Fruit fly (Drosophila melanogaster): ENCODE measurements around the gene bel.

Gene bel

DNA sequence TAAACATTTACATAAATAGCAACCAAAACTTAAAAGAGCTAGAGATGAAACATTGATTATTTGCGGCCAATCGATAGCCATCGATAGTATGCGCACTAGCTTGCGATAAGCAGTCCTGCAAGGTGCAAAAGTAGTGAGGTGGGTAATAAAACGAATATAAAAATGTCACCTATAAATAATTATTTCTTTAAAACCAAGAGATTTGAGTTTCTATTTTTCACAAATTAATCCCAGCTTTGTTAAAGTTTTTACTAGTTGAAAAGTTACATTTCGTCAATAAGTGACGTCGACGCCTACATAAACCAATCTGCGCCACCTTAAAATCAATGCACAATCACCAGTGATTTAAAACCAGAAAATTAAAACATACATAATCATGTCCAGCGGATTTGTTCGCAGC, 9.8 kb downstream of the bel start, which contains the start of the genes Mkk4 and SLIRP2 (continued):
- TF ChIP-seq CG2202 (tag; optimal IDR thresholded peaks at IDR 0.05) (peak; percentile 98), CG5953 (GFP tag; IDR thresholded peaks at IDR 0.05) (peak; percentile 98), CG13123 (GFP tag; optimal IDR thresholded peaks at IDR 0.05) (peak; percentile 98), inv (GFP tag; IDR thresholded peaks at IDR 0.05; ENCODE audit: partially characterized antibody) (peak; percentile 80), gem (tag; optimal IDR thresholded peaks at IDR 0.05) (peak; percentile 100), onecut (GFP tag; IDR thresholded peaks at IDR 0.05) (peak; percentile 97), BtbVII (GFP tag; optimal IDR thresholded peaks at IDR 0.05) (peak; percentile 98), CG1792 (GFP tag; optimal IDR thresholded peaks at IDR 0.05) (peak; percentile 97), lab (GFP tag; optimal IDR thresholded peaks at IDR 0.05) (peak; percentile 99), CG4707 (GFP tag; optimal IDR thresholded peaks at IDR 0.05) (peak; percentile 93), Dad (GFP tag; optimal IDR thresholded peaks at IDR 0.05) (peak; percentile 99), crp (GFP tag; optimal IDR thresholded peaks at IDR 0.05) (peak in 1 of 2 experiments; percentile 75), dmrt11E (tag; optimal IDR thresholded peaks at IDR 0.05) (peak; percentile 99), Med (GFP tag) (peak; percentile 100), Ptx1 (GFP tag; IDR thresholded peaks at IDR 0.05) (peak; percentile 99), jing (GFP tag; optimal IDR thresholded peaks at IDR 0.05) (peak; percentile 98), psq (GFP tag; optimal IDR thresholded peaks at IDR 0.05) (peak; percentile 96), CG4424 (GFP tag; optimal IDR thresholded peaks at IDR 0.05) (peak; percentile 99), eyg (GFP tag; optimal IDR thresholded peaks at IDR 0.05) (peak; percentile 98), sisA (GFP tag; IDR thresholded peaks at IDR 0.05) (peak; percentile 99), CG9797 (GFP tag; optimal IDR thresholded peaks at IDR 0.05) (peak; percentile 64), dimm (GFP tag; IDR thresholded peaks at IDR 0.05) (peak; percentile 97), CG10543 (GFP tag; optimal IDR thresholded peaks at IDR 0.05) (peak; percentile 98), Dp (GFP tag; optimal IDR thresholded peaks at IDR 0.05) (peak; percentile 48), CG18011 (GFP tag; optimal IDR thresholded peaks at IDR 0.05) (peak; percentile 92), gce (GFP tag; IDR thresholded peaks at IDR 0.05) (peak; percentile 98), Jarid2 (GFP tag; optimal IDR thresholded peaks at IDR 0.05) (peak; percentile 91), Hsf (GFP tag; optimal IDR thresholded peaks at IDR 0.05) (peak; percentile 100), sim (GFP tag; IDR thresholded peaks at IDR 0.05) (peak; percentile 98), scrt (GFP tag; optimal IDR thresholded peaks at IDR 0.05) (peak; percentile 95), BEAF-32 (GFP tag; optimal IDR thresholded peaks at IDR 0.05) (peak; percentile 95), CG2889 (GFP tag; IDR thresholded peaks at IDR 0.05) (peak; percentile 98), en (GFP tag; optimal IDR thresholded peaks at IDR 0.05) (peak; percentile 97), Chrac-16 (GFP tag; optimal IDR thresholded peaks at IDR 0.05) (peak; percentile 99), H15 (GFP tag; IDR thresholded peaks at IDR 0.05) (peak; percentile 99), ac (GFP tag; optimal IDR thresholded peaks at IDR 0.05) (peak; percentile 96), fd102C (GFP tag; optimal IDR thresholded peaks at IDR 0.05) (peak; percentile 95), CG12155 (GFP tag; optimal IDR thresholded peaks at IDR 0.05) (peak; percentile 98), jumu (GFP tag; optimal IDR thresholded peaks at IDR 0.05) (peak; percentile 99), kah (GFP tag; optimal IDR thresholded peaks at IDR 0.05) (peak; percentile 94), CTCF (GFP tag; optimal IDR thresholded peaks at IDR 0.05) (peak; percentile 75), CG12744 (GFP tag; optimal IDR thresholded peaks at IDR 0.05) (peak; percentile 99), stwl (tag; optimal IDR thresholded peaks at IDR 0.05) (peak; percentile 90), cato (GFP tag; optimal IDR thresholded peaks at IDR 0.05; ENCODE audit: borderline replicate concordance) (peak; percentile 99), Bgb (GFP tag; IDR thresholded peaks at IDR 0.05; ENCODE audit: partially characterized antibody) (peak; percentile 86), ttk (GFP tag; IDR thresholded peaks at IDR 0.05) (peak; percentile 99), dmrt99B (tag; optimal IDR thresholded peaks at IDR 0.05) (peak; percentile 98), CG6683 (GFP tag; optimal IDR thresholded peaks at IDR 0.05) (peak; percentile 96), Taf1 (GFP tag; IDR thresholded peaks at IDR 0.05) (peak; percentile 98), vvl (GFP tag; IDR thresholded peaks at IDR 0.05) (peak; percentile 100), Sox100B (GFP tag; optimal IDR thresholded peaks at IDR 0.05) (peak; percentile 97)
